Worm (Caenorhabditis elegans) whole organism, L2 larva: ENCODE data around the gene nape-1.

ENCODE experiments used
- C34F6.9 ChIP-seq: fragments of 150-350 bp; optimal IDR thresholded peaks from 2 replicates; lab custom pipeline; 2014; ENCODE audit warnings: missing biosample characterization, missing genetic modification characterization
- F13H6.1 ChIP-seq: sonication (generic microtip); optimal IDR thresholded peaks from 2 replicates; lab custom pipeline; 2016; ENCODE audit warnings: missing genetic modification characterization, missing compliant biosample characterization
- R02D3.7 ChIP-seq: fragments of 150-350 bp; optimal IDR thresholded peaks from 2 replicates; lab custom pipeline; 2014; ENCODE audit warnings: missing biosample characterization, missing genetic modification characterization
- Y55F3AM.14 ChIP-seq: fragments of 200-800 bp; sonication (Bioruptor generic); optimal IDR thresholded peaks from 2 replicates; lab custom pipeline; 2018; ENCODE audit warnings: mild to moderate bottlenecking, missing genetic modification characterization, missing compliant biosample characterization
- ZK546.5 ChIP-seq: sonication (generic microtip); optimal IDR thresholded peaks from 2 replicates; lab custom pipeline; 2017; ENCODE audit warnings: missing biosample characterization, missing genetic modification characterization
- alr-1 ChIP-seq: fragments of 150-350 bp; optimal IDR thresholded peaks from 2 replicates; lab custom pipeline; 2014; ENCODE audit warnings: missing biosample characterization, missing genetic modification characterization
- aly-2 ChIP-seq: fragments of 150-350 bp; optimal IDR thresholded peaks from 2 replicates; lab custom pipeline; 2014; ENCODE audit warnings: missing biosample characterization, missing genetic modification characterization
- ama-1 ChIP-seq: fragments of 150-350 bp; optimal IDR thresholded peaks from 2 replicates; lab custom pipeline; 2018; ENCODE audit warnings: inconsistent platforms
- blmp-1 ChIP-seq: sonication (generic microtip); optimal IDR thresholded peaks from 2 replicates; lab custom pipeline; 2017; ENCODE audit warnings: missing genetic modification characterization, mild to moderate bottlenecking, missing compliant biosample characterization, antibody characterized with exemption, moderate library complexity; ENCODE audit not compliant: insufficient read depth
- ceh-16 ChIP-seq: fragments of 150-350 bp; optimal IDR thresholded peaks from 2 replicates; lab custom pipeline; 2014; ENCODE audit warnings: missing biosample characterization, missing genetic modification characterization
- ceh-82 ChIP-seq: fragments of 150-350 bp; optimal IDR thresholded peaks from 2 replicates; lab custom pipeline; 2014; ENCODE audit warnings: missing biosample characterization, missing genetic modification characterization
- crh-2 ChIP-seq: sonication (generic microtip); optimal IDR thresholded peaks from 2 replicates; lab custom pipeline; 2017; ENCODE audit warnings: missing biosample characterization, missing genetic modification characterization
- dmd-4 ChIP-seq: sonication (generic microtip); optimal IDR thresholded peaks from 2 replicates; lab custom pipeline; 2017; ENCODE audit warnings: missing biosample characterization, missing genetic modification characterization
- egl-27 ChIP-seq: sonication (generic microtip); optimal IDR thresholded peaks from 3 replicates; lab custom pipeline; 2017; ENCODE audit warnings: missing biosample characterization, missing genetic modification reagents, missing genetic modification characterization
- elt-1 ChIP-seq: fragments of 150-350 bp; optimal IDR thresholded peaks from 2 replicates; lab custom pipeline; 2014; ENCODE audit warnings: missing biosample characterization, missing genetic modification characterization
- elt-3 ChIP-seq: sonication (generic microtip); optimal IDR thresholded peaks from 2 replicates; lab custom pipeline; 2017; ENCODE audit warnings: missing biosample characterization, missing genetic modification characterization
- fos-1 ChIP-seq: fragments of 150-350 bp; optimal IDR thresholded peaks from 2 replicates; lab custom pipeline; 2014; ENCODE audit warnings: missing biosample characterization, missing genetic modification characterization
- gmeb-1 ChIP-seq: fragments of 150-350 bp; optimal IDR thresholded peaks from 2 replicates; lab custom pipeline; 2014; ENCODE audit warnings: missing biosample characterization, missing genetic modification characterization
- lin-11 ChIP-seq: fragments of 150-350 bp; sonication (generic microtip); optimal IDR thresholded peaks from 2 replicates; lab custom pipeline; 2014; ENCODE audit warnings: missing biosample characterization, missing genetic modification characterization, inconsistent platforms, mixed read lengths
- lin-13 ChIP-seq: fragments of 150-350 bp; optimal IDR thresholded peaks from 2 replicates; lab custom pipeline; 2014; ENCODE audit warnings: missing biosample characterization, missing genetic modification reagents, missing genetic modification characterization
- lin-39 ChIP-seq: fragments of 150-350 bp; optimal IDR thresholded peaks from 2 replicates; lab custom pipeline; 2014; ENCODE audit warnings: missing biosample characterization, missing genetic modification reagents, missing genetic modification characterization
- lsy-2 ChIP-seq, 2 experiments: fragments of 150-350 bp in 1 of 2; sonication (generic microtip) in 1 of 2; optimal IDR thresholded peaks; 2 replicates each; lab custom pipeline; 2014 to 2017; ENCODE audit warnings: missing biosample characterization in 2 of 2, missing genetic modification characterization in 2 of 2
- mab-5 ChIP-seq: fragments of 150-350 bp; optimal IDR thresholded peaks from 2 replicates; lab custom pipeline; 2014; ENCODE audit warnings: missing biosample characterization, missing genetic modification characterization
- mdl-1 ChIP-seq, 2 experiments: fragments of 150-350 bp in 1 of 2; sonication (generic microtip) in 1 of 2; optimal IDR thresholded peaks; 2 replicates each; lab custom pipeline; 2017; ENCODE audit warnings: missing biosample characterization in 2 of 2, missing genetic modification characterization in 2 of 2
- nhr-10 ChIP-seq: sonication (generic microtip); optimal IDR thresholded peaks from 2 replicates; lab custom pipeline; 2017; ENCODE audit warnings: missing biosample characterization, missing genetic modification characterization
- nhr-12 ChIP-seq: fragments of 150-350 bp; optimal IDR thresholded peaks from 2 replicates; lab custom pipeline; 2014; ENCODE audit warnings: missing biosample characterization, missing genetic modification characterization
- nhr-129 ChIP-seq: fragments of 150-350 bp; optimal IDR thresholded peaks from 2 replicates; lab custom pipeline; 2014; ENCODE audit warnings: missing biosample characterization, missing genetic modification characterization
- nhr-21 ChIP-seq: fragments of 150-350 bp; optimal IDR thresholded peaks from 2 replicates; lab custom pipeline; 2014; ENCODE audit warnings: missing biosample characterization, missing genetic modification characterization
- nhr-23 ChIP-seq: fragments of 150-350 bp; optimal IDR thresholded peaks from 2 replicates; lab custom pipeline; 2014; ENCODE audit warnings: missing biosample characterization, missing genetic modification reagents, missing genetic modification characterization
- nhr-237 ChIP-seq: fragments of 150-350 bp; optimal IDR thresholded peaks from 2 replicates; lab custom pipeline; 2014; ENCODE audit warnings: missing biosample characterization, missing genetic modification characterization
- nhr-25 ChIP-seq: fragments of 150-350 bp; sonication (generic microtip); optimal IDR thresholded peaks from 3 replicates; lab custom pipeline; 2014; ENCODE audit warnings: missing biosample characterization, missing genetic modification characterization
- nhr-6 ChIP-seq: fragments of 150-350 bp; optimal IDR thresholded peaks from 2 replicates; lab custom pipeline; 2014; ENCODE audit warnings: missing biosample characterization, missing genetic modification characterization
- nhr-77 ChIP-seq: fragments of 150-350 bp; optimal IDR thresholded peaks from 2 replicates; lab custom pipeline; 2014; ENCODE audit warnings: missing biosample characterization, missing genetic modification characterization
- sem-4 ChIP-seq: fragments of 150-350 bp; optimal IDR thresholded peaks from 2 replicates; lab custom pipeline; 2014; ENCODE audit warnings: missing biosample characterization, missing genetic modification reagents, missing genetic modification characterization
- skn-1 ChIP-seq: sonication (generic microtip); optimal IDR thresholded peaks from 2 replicates; lab custom pipeline; 2017; ENCODE audit warnings: missing biosample characterization, missing genetic modification characterization
- sma-3 ChIP-seq: sonication (generic microtip); optimal IDR thresholded peaks from 2 replicates; lab custom pipeline; 2016; ENCODE audit warnings: missing genetic modification reagents, missing genetic modification characterization, missing compliant biosample characterization
- sma-9 ChIP-seq, 2 experiments: fragments of 150-350 bp in 1 of 2; sonication (generic microtip) in 1 of 2; optimal IDR thresholded peaks; 2 replicates each; lab custom pipeline; 2014 to 2016; ENCODE audit warnings: missing genetic modification characterization in 2 of 2, mild to moderate bottlenecking in 1 of 2, missing biosample characterization in 1 of 2, missing compliant biosample characterization in 1 of 2, missing genetic modification reagents in 1 of 2, moderate library complexity in 1 of 2
- snpc-4 ChIP-seq: fragments of 150-350 bp; optimal IDR thresholded peaks from 2 replicates; lab custom pipeline; 2014; ENCODE audit warnings: missing biosample characterization, missing genetic modification characterization
- unc-39 ChIP-seq: fragments of 150-350 bp; optimal IDR thresholded peaks from 2 replicates; lab custom pipeline; 2014; ENCODE audit warnings: missing biosample characterization, missing genetic modification characterization
- unc-55 ChIP-seq: fragments of 150-350 bp; sonication (generic microtip); optimal IDR thresholded peaks from 3 replicates; lab custom pipeline; 2014; ENCODE audit warnings: missing biosample characterization, missing genetic modification reagents, missing genetic modification characterization
- unc-62 ChIP-seq: fragments of 150-350 bp; optimal IDR thresholded peaks from 2 replicates; lab custom pipeline; 2014; ENCODE audit warnings: missing biosample characterization, missing genetic modification reagents, missing genetic modification characterization
- zag-1 ChIP-seq: fragments of 150-350 bp; optimal IDR thresholded peaks from 2 replicates; lab custom pipeline; 2014; ENCODE audit warnings: missing biosample characterization, missing genetic modification characterization
- ztf-4 ChIP-seq: fragments of 150-350 bp; optimal IDR thresholded peaks from 2 replicates; lab custom pipeline; 2014; ENCODE audit warnings: missing biosample characterization, missing genetic modification characterization

nape-1 gene

DNA sequence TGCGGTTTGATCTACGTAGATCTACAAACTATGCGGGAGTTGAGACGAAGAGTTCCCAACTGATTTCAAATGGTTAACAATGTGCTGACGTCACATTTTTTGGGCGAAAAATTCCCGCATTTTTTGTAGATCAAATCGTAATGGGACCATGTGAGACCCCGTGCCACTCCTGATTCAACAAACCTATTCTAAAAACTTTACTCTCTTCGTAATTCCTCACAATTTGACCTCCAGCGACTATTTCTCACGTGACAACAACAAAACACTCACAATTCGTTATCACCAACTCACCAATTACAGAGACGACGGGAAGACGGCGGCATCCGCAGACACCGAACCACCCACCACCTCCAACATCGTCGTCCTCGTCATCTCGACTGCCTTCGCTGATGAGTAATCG lies 3.1 kb upstream of the nape-1 start, which contains the start of gene siah-1:
Gene siah-1 (plus strand): TSS at position 301 of the 400 bp plus-strand sequence.
- TF ChIP-seq alr-1 (tag; lab: Kevin White, UChicago) (no peak), nhr-6 (no peak), sma-3 (GFP tag; lab: Kevin White, UChicago) (no peak), zag-1 (tag; lab: Kevin White, UChicago) (no peak), skn-1 (tag; lab: Kevin White, UChicago) (no peak), egl-27 (tag; lab: Kevin White, UChicago) (no peak), unc-39 (tag; lab: Kevin White, UChicago) (no peak), crh-2 (tag; lab: Kevin White, UChicago) (no peak), nhr-25 (tag; lab: Kevin White, UChicago) (no peak), nhr-77 (tag; lab: Kevin White, UChicago) (no peak), ceh-16 (no peak), lin-13 (GFP tag; lab: Kevin White, UChicago) (no peak), ztf-4 (tag; lab: Kevin White, UChicago) (no peak), elt-3 (tag; lab: Kevin White, UChicago) (no peak)

DNA sequence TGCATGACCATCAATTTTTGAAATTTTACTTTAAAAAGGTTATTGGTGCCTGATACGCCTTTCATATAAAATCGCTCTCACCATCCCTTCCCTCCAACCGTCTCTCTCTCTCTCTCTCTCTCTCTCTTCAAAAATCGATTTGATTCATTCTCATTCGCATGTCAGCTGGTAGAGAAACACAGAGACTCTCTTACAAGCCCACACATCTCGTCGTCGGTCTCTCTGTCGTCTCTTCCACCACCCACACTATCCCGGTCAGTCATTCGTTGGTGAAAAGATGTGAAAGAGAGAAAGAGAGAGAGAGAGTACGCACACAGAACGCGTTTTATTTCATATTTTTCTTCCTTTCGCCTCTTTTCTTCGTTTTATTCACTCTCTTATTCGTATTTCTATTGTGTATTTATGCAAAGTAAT lies 1.8 kb upstream of the nape-1 start:
- TF ChIP-seq ceh-16 (no peak), nhr-77 (tag; lab: Kevin White, UChicago) (no peak), sma-3 (GFP tag; lab: Kevin White, UChicago) (peak; percentile 67), zag-1 (tag; lab: Kevin White, UChicago) (peak; percentile 1), lin-11 (tag; lab: Kevin White, UChicago) (peak; percentile 39), F13H6.1 (tag; lab: Kevin White, UChicago) (peak; percentile 95), mab-5 (tag; lab: Kevin White, UChicago) (peak; percentile 19), nhr-10 (tag; lab: Kevin White, UChicago) (peak; percentile 2), ZK546.5 (no peak), lin-39 (tag; lab: Kevin White, UChicago) (no peak), mdl-1 (tag; optimal IDR thresholded peaks at IDR 0.05; lab: Kevin White, UChicago) (peak in 1 of 2 experiments; percentile 61), blmp-1 (tag; lab: Kevin White, UChicago) (peak; percentile 62), unc-55 (GFP tag; lab: Kevin White, UChicago) (peak; percentile 88), lsy-2 (tag; optimal IDR thresholded peaks at IDR 0.05; lab: Kevin White, UChicago) (peak; percentile 38 to 91), snpc-4 (tag; lab: Kevin White, UChicago) (peak; percentile 42), ama-1 (lab: Kevin White, UChicago) (peak; percentile 48), dmd-4 (no peak), Y55F3AM.14 (GFP tag; lab: Kevin White, UChicago) (peak; percentile 36), elt-1 (tag; lab: Kevin White, UChicago) (no peak), alr-1 (tag; lab: Kevin White, UChicago) (no peak), lin-13 (GFP tag; lab: Kevin White, UChicago) (peak; percentile 77), nhr-6 (peak; percentile 62), gmeb-1 (tag; lab: Kevin White, UChicago) (peak; percentile 80), skn-1 (tag; lab: Kevin White, UChicago) (no peak), sma-9 (GFP tag; optimal IDR thresholded peaks at IDR 0.05; lab: Kevin White, UChicago) (peak; percentile 90), sma-9 (tag; optimal IDR thresholded peaks at IDR 0.05; lab: Kevin White, UChicago) (no peak), nhr-12 (no peak), nhr-21 (peak; percentile 78), nhr-237 (tag; lab: Kevin White, UChicago) (no peak), ceh-82 (tag; lab: Kevin White, UChicago) (no peak), egl-27 (tag; lab: Kevin White, UChicago) (peak; percentile 39), unc-62 (GFP tag; lab: Kevin White, UChicago) (peak; percentile 34), aly-2 (tag; lab: Kevin White, UChicago) (no peak), sem-4 (tag; lab: Kevin White, UChicago) (peak; percentile 66), unc-39 (tag; lab: Kevin White, UChicago) (no peak), ztf-4 (tag; lab: Kevin White, UChicago) (peak; percentile 71), fos-1 (tag; lab: Kevin White, UChicago) (peak; percentile 80), crh-2 (tag; lab: Kevin White, UChicago) (peak; percentile 87), R02D3.7 (tag; lab: Kevin White, UChicago) (no peak), nhr-129 (tag; lab: Kevin White, UChicago) (peak; percentile 93), C34F6.9 (peak; percentile 94), nhr-25 (tag; lab: Kevin White, UChicago) (peak; percentile 87), nhr-23 (no peak)
